Worm (Caenorhabditis elegans): ENCODE measurements around the gene C49F8.3.

DNA sequence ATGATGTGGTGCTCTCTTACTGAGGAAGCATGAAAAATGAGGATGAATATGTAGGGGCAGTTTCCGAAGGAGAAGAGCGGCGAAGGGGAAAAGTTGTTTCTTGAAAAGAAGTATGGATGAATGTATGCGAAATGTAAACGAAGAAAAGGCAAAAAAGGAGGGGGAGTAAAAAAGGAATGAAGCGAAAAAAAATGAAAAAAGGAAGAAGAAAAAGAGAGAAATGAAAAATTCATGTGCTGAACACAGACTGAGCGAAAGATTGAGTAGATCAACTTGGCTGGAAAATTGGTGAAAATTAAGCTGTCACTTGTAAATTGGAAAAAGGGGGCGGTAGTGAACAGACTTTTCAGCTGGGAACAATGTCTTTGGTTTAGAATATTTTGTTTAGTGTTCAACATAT lies 22.4 kb downstream of the C49F8.3 start, which contains the start of gene C49F8.1:
- TF ChIP-seq dve-1 (tag; optimal IDR thresholded peaks at IDR 0.05; ENCODE audit: insufficient read depth) (no peak), ZK546.5 (tag; optimal IDR thresholded peaks at IDR 0.05) (no peak), sdz-12 (GFP tag; optimal IDR thresholded peaks at IDR 0.05) (no peak), snpc-4 (tag; optimal IDR thresholded peaks at IDR 0.05) (no peak), duxl-1 (tag; optimal IDR thresholded peaks at IDR 0.05; ENCODE audit: poor library complexity) (no peak), daf-19 (GFP tag; conservative IDR thresholded peaks at IDR 0.05) (no peak), rbr-2 (tag; optimal IDR thresholded peaks at IDR 0.05) (no peak), nhr-11 (tag; optimal IDR thresholded peaks at IDR 0.05) (no peak), unc-62 (GFP tag; optimal IDR thresholded peaks at IDR 0.05 in 1 of 2) (no peak), unc-62 (tag; optimal IDR thresholded peaks at IDR 0.05) (no peak), egl-27 (tag; optimal IDR thresholded peaks at IDR 0.05) (no peak), lin-13 (GFP tag; optimal IDR thresholded peaks at IDR 0.05) (no peak), dpl-1 (GFP tag; optimal IDR thresholded peaks at IDR 0.05) (no peak), spr-3 (GFP tag; optimal IDR thresholded peaks at IDR 0.05) (no peak), ztf-11 (tag; optimal IDR thresholded peaks at IDR 0.05) (no peak)

Data from whole organism, L4 larva.